Worm (Caenorhabditis elegans): Measurements from ENCODE around the gene T05A10.6.

DNA sequence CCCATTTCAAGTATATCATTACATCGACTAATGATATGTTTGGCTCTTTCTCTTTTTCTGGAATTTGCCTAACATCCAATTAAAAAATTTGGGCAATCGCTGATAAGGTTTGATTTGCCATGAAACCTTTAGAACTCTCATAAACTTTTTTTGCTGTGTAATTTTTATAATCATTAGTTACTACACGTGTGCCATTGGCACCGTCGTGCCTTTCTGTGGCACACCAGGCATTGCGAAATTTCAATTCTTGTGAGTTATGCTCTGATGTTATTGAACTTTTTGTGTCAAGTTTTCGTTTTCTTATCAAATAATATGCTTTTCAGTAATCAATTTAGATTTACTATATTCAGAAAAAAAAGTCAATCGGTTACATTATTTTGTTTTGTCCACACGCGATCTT, 33.6 kb downstream of the T05A10.6 start:
- TF ChIP-seq nhr-237 (tag; optimal IDR thresholded peaks at IDR 0.05) = no peak
- TF ChIP-seq ceh-82 (tag; optimal IDR thresholded peaks at IDR 0.05) = no peak
- no peak for TF ChIP-seq lin-39 (tag; optimal IDR thresholded peaks at IDR 0.05)
- no peak for TF ChIP-seq ceh-28 (tag; optimal IDR thresholded peaks at IDR 0.05)
